Worm (Caenorhabditis elegans): Measurements from ENCODE around the gene cid-1.

Gene cid-1

ce11 chrIII:5169699-5170098 lies 4.0 kb upstream of the cid-1 start, which contains the start of gene ulp-1:
Gene ulp-1 (minus strand): TSS chrIII:5169799.
- TF ChIP-seq tab-1 (GFP tag; IDR thresholded peaks at IDR 0.05) (no peak), ztf-23 (GFP tag; IDR thresholded peaks at IDR 0.05) (no peak), klf-2 (GFP tag; conservative IDR thresholded peaks at IDR 0.05) (no peak), T22C8.4 (GFP tag; IDR thresholded peaks at IDR 0.05) (no peak), med-1 (GFP tag; optimal IDR thresholded peaks at IDR 0.05; ENCODE audit: insufficient read depth) (no peak), flt-1 (GFP tag; IDR thresholded peaks at IDR 0.05) (no peak), cog-1 (tag; optimal IDR thresholded peaks at IDR 0.05) (no peak), ref-1 (GFP tag; conservative IDR thresholded peaks at IDR 0.05) (no peak), ztf-29 (GFP tag; IDR thresholded peaks at IDR 0.05) (no peak)

- TF ChIP-seq med-1 (GFP tag; optimal IDR thresholded peaks at IDR 0.05; ENCODE audit: insufficient read depth): no peak
- TF ChIP-seq ztf-23 (GFP tag; IDR thresholded peaks at IDR 0.05): no peak
- no peak for TF ChIP-seq ref-1 (GFP tag; conservative IDR thresholded peaks at IDR 0.05)
- TF ChIP-seq cog-1 (tag; optimal IDR thresholded peaks at IDR 0.05): no peak
- no peak for TF ChIP-seq tab-1 (GFP tag; IDR thresholded peaks at IDR 0.05)
- no peak for TF ChIP-seq T22C8.4 (GFP tag; IDR thresholded peaks at IDR 0.05)
- TF ChIP-seq klf-2 (GFP tag; conservative IDR thresholded peaks at IDR 0.05): no peak
- no peak for TF ChIP-seq flt-1 (GFP tag; IDR thresholded peaks at IDR 0.05)
- no peak for TF ChIP-seq ztf-29 (GFP tag; IDR thresholded peaks at IDR 0.05)
Observed at ce11 chrIII:5171945-5172344, 1.8 kb upstream of the cid-1 start, which contains the start of gene prp-19. Gene prp-19 (minus strand): TSS chrIII:5172045.

- TF ChIP-seq tab-1 (GFP tag; IDR thresholded peaks at IDR 0.05) (peak; percentile 74; the same call in 1 of the 2 replicates), klf-2 (GFP tag; conservative IDR thresholded peaks at IDR 0.05) (peak; percentile 86), T22C8.4 (GFP tag; IDR thresholded peaks at IDR 0.05) (peak; percentile 68; the same call in 1 of the 2 replicates), cog-1 (tag; optimal IDR thresholded peaks at IDR 0.05) (peak; percentile 68), flt-1 (GFP tag; IDR thresholded peaks at IDR 0.05) (peak; percentile 93), ref-1 (GFP tag; conservative IDR thresholded peaks at IDR 0.05) (peak; percentile 54), ztf-29 (GFP tag; IDR thresholded peaks at IDR 0.05) (peak; percentile 76), ztf-23 (GFP tag; IDR thresholded peaks at IDR 0.05) (peak; percentile 91), med-1 (GFP tag; optimal IDR thresholded peaks at IDR 0.05; ENCODE audit: insufficient read depth) (no peak)
Observed at ce11 chrIII:5172470-5172869, 1.3 kb upstream of the cid-1 start, which contains the start of gene K10D2.5. Gene K10D2.5 (plus strand): TSS chrIII:5172720.

ce11 chrIII:5173139-5173538 lies 583 bp upstream of the cid-1 start, which contains the start of gene emb-1:
Gene emb-1 (plus strand): TSS chrIII:5173439.
- TF ChIP-seq cog-1 (tag; optimal IDR thresholded peaks at IDR 0.05): no peak
- no peak for TF ChIP-seq ztf-29 (GFP tag; IDR thresholded peaks at IDR 0.05)
- TF ChIP-seq ref-1 (GFP tag; conservative IDR thresholded peaks at IDR 0.05): no peak
- TF ChIP-seq flt-1 (GFP tag; IDR thresholded peaks at IDR 0.05): no peak
- no peak for TF ChIP-seq med-1 (GFP tag; optimal IDR thresholded peaks at IDR 0.05; ENCODE audit: insufficient read depth)
- TF ChIP-seq tab-1 (GFP tag; IDR thresholded peaks at IDR 0.05): no peak
- no peak for TF ChIP-seq ztf-23 (GFP tag; IDR thresholded peaks at IDR 0.05)
- TF ChIP-seq T22C8.4 (GFP tag; IDR thresholded peaks at IDR 0.05): no peak
- TF ChIP-seq klf-2 (GFP tag; conservative IDR thresholded peaks at IDR 0.05): no peak

- TF ChIP-seq ztf-23 (GFP tag; IDR thresholded peaks at IDR 0.05): no peak
- TF ChIP-seq flt-1 (GFP tag; IDR thresholded peaks at IDR 0.05): no peak
- no peak for TF ChIP-seq ztf-29 (GFP tag; IDR thresholded peaks at IDR 0.05)
- TF ChIP-seq med-1 (GFP tag; optimal IDR thresholded peaks at IDR 0.05; ENCODE audit: insufficient read depth): no peak
Observed at ce11 chrIII:5179166-5179565, 5.4 kb downstream of the cid-1 start.

- TF ChIP-seq tab-1 (GFP tag; IDR thresholded peaks at IDR 0.05): no peak
- TF ChIP-seq ztf-23 (GFP tag; IDR thresholded peaks at IDR 0.05): 0 out of 2 replicates have a peak, but pooled peaks have one; percentile 40
- TF ChIP-seq med-1 (GFP tag; optimal IDR thresholded peaks at IDR 0.05; ENCODE audit: insufficient read depth): no peak
- TF ChIP-seq ref-1 (GFP tag; conservative IDR thresholded peaks at IDR 0.05): no peak
- no peak for TF ChIP-seq ztf-29 (GFP tag; IDR thresholded peaks at IDR 0.05)
Observed at ce11 chrIII:5180588-5180987, 6.9 kb downstream of the cid-1 start.

ce11 chrIII:5181217-5181616 lies 7.5 kb downstream of the cid-1 start:
- no peak for TF ChIP-seq cog-1 (tag; optimal IDR thresholded peaks at IDR 0.05)
- TF ChIP-seq tab-1 (GFP tag; IDR thresholded peaks at IDR 0.05): no peak
- TF ChIP-seq ztf-23 (GFP tag; IDR thresholded peaks at IDR 0.05): no peak
- no peak for TF ChIP-seq flt-1 (GFP tag; IDR thresholded peaks at IDR 0.05)
- no peak for TF ChIP-seq med-1 (GFP tag; optimal IDR thresholded peaks at IDR 0.05; ENCODE audit: insufficient read depth)
- no peak for TF ChIP-seq T22C8.4 (GFP tag; IDR thresholded peaks at IDR 0.05)
- TF ChIP-seq ztf-29 (GFP tag; IDR thresholded peaks at IDR 0.05): no peak

- TF ChIP-seq klf-2 (GFP tag; conservative IDR thresholded peaks at IDR 0.05) (no peak), T22C8.4 (GFP tag; IDR thresholded peaks at IDR 0.05) (no peak), ztf-29 (GFP tag; IDR thresholded peaks at IDR 0.05) (no peak), med-1 (GFP tag; optimal IDR thresholded peaks at IDR 0.05; ENCODE audit: insufficient read depth) (no peak), cog-1 (tag; optimal IDR thresholded peaks at IDR 0.05) (no peak), ref-1 (GFP tag; conservative IDR thresholded peaks at IDR 0.05) (no peak), flt-1 (GFP tag; IDR thresholded peaks at IDR 0.05) (no peak), ztf-23 (GFP tag; IDR thresholded peaks at IDR 0.05) (no peak)
Observed at ce11 chrIII:5181641-5182040, 7.9 kb downstream of the cid-1 start.

- TF ChIP-seq med-1 (GFP tag; optimal IDR thresholded peaks at IDR 0.05; ENCODE audit: insufficient read depth) (no peak), cog-1 (tag; optimal IDR thresholded peaks at IDR 0.05) (no peak), ztf-23 (GFP tag; IDR thresholded peaks at IDR 0.05) (no peak), tab-1 (GFP tag; IDR thresholded peaks at IDR 0.05) (no peak), flt-1 (GFP tag; IDR thresholded peaks at IDR 0.05) (no peak), T22C8.4 (GFP tag; IDR thresholded peaks at IDR 0.05) (no peak), klf-2 (GFP tag; conservative IDR thresholded peaks at IDR 0.05) (no peak), ztf-29 (GFP tag; IDR thresholded peaks at IDR 0.05) (no peak), ref-1 (GFP tag; conservative IDR thresholded peaks at IDR 0.05) (no peak)
Observed at ce11 chrIII:5183372-5183771, 9.7 kb downstream of the cid-1 start.

ce11 chrIII:5185620-5186019 lies 11.9 kb downstream of the cid-1 start, which contains the start of gene pup-2:
Gene pup-2 (plus strand): TSS chrIII:5185920.
- no peak for TF ChIP-seq ztf-29 (GFP tag; IDR thresholded peaks at IDR 0.05)
- TF ChIP-seq cog-1 (tag; optimal IDR thresholded peaks at IDR 0.05): no peak
- TF ChIP-seq ref-1 (GFP tag; conservative IDR thresholded peaks at IDR 0.05): no peak
- no peak for TF ChIP-seq flt-1 (GFP tag; IDR thresholded peaks at IDR 0.05)
- TF ChIP-seq T22C8.4 (GFP tag; IDR thresholded peaks at IDR 0.05): no peak
- no peak for TF ChIP-seq klf-2 (GFP tag; conservative IDR thresholded peaks at IDR 0.05)
- TF ChIP-seq ztf-23 (GFP tag; IDR thresholded peaks at IDR 0.05): no peak
- TF ChIP-seq tab-1 (GFP tag; IDR thresholded peaks at IDR 0.05): no peak
- no peak for TF ChIP-seq med-1 (GFP tag; optimal IDR thresholded peaks at IDR 0.05; ENCODE audit: insufficient read depth)
